Worm (Caenorhabditis elegans) whole organism, L4/young adult: ENCODE data around the gene xol-1.
A peak's percentile ranks its signal among the peaks of the same experiment; 100 is the strongest.

Experiments
- W03F9.2 ChIP-seq: fragments of 150-350 bp; optimal IDR thresholded peaks from 2 replicates; lab custom pipeline; 2014; ENCODE audit warnings: missing biosample characterization, missing genetic modification characterization
- dao-5 ChIP-seq: sonication (generic microtip); optimal IDR thresholded peaks from 2 replicates; lab custom pipeline; 2016; ENCODE audit warnings: missing genotype, missing genetic modification characterization, moderate library complexity, missing compliant biosample characterization
- him-1 ChIP-seq: sonication (generic microtip); optimal IDR thresholded peaks from 2 replicates; lab custom pipeline; 2016; ENCODE audit warnings: missing genotype, missing genetic modification reagents, missing genetic modification characterization, missing compliant biosample characterization

The xol-1 gene

ce11 chrX:8019665-8020064 lies 21.4 kb upstream of the xol-1 start:
- TF ChIP-seq dao-5 (tag; lab: Kevin White, UChicago) (peak; percentile 16), W03F9.2 (peak; percentile 2), him-1 (tag; lab: Kevin White, UChicago) (peak; percentile 86)

DNA sequence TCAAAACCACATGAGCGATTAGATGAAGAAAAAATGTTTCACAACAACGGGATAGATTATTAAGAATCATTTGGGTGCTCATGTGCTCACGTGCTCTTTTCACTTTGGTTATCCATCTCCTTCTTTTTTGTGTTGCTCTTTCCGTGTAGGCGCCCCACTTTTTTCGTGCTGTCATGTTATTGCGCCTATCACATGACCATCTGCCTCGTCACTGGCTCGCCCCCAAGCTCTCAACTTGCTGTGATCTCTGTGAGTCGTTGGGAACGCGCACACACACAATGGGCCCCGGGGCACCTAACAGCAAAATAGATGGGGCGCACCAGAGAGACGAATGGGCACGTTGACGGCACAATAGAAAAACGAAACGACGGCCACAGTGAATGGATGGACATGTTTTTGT lies 19.5 kb upstream of the xol-1 start:
- TF ChIP-seq him-1 (tag; lab: Kevin White, UChicago) (peak; percentile 89), dao-5 (tag; lab: Kevin White, UChicago) (no peak)

DNA sequence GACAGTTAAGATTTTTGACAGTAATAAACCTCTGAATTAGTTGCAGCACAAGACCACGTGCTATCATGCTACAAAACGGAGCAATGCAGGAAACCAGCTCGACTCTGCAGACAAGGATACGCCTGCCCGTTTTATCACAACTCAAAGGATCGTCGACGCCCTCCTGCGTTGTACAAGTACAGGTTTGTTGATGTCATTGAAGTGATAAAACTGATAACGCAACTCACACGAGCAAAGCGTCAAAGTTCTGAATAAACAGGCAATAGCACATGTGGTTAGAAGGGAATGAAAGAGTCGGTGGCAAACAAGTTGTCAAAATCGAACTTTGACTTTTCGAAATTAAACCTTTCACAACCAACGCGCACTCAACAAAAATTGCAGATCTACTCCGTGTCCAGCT lies 18.4 kb upstream of the xol-1 start:
- no peak for TF ChIP-seq him-1 (tag; lab: Kevin White, UChicago)
- TF ChIP-seq dao-5 (tag; lab: Kevin White, UChicago), result no peak
- TF ChIP-seq W03F9.2, result no peak

ce11 chrX:8026709-8027108 lies 14.4 kb upstream of the xol-1 start:
- TF ChIP-seq him-1 (tag; lab: Kevin White, UChicago) (no peak), W03F9.2 (no peak), dao-5 (tag; lab: Kevin White, UChicago) (no peak)

DNA sequence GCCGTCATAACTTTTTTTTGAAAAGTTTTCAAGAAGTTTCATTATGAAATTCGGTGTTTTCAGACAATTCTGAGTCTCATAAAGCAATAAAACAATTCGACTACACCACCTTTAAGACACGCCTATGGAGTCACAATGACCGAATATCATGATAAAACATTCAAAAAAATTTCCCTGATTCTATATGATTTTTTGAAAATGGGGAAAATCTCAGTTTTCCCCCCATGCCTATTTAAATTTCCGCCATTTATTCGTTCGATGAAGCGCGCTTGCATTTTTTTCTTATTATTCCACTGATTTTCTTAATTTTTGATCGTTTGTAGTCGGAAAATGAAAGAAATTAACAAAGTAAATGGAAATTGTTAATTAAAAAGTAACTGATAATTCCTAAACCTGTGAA lies 13.6 kb upstream of the xol-1 start:
- TF ChIP-seq him-1 (tag; lab: Kevin White, UChicago) (no peak), dao-5 (tag; lab: Kevin White, UChicago) (no peak), W03F9.2 (no peak)

DNA sequence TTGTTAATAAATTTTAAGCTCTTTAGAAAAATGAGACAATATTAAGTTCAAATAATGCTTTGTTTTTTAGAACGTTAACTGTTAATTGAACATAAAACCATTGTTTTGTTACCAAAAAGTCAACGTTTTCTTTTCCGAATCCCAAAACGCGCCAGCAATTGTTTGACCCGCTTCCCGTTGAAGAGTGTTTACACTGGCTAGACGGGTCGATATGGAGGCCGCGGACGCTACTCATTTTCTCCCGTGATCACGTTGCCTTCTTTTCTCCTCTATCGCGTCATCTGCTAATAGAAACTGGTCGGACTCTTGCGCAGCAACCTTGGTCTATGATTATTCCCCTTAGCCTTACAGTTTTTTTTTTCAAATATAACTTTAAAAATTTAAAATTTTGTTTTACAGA lies 12.0 kb upstream of the xol-1 start, which contains the start of gene C34D10.1:
C34D10.1 (plus strand) TSS at position 400 of the 400 bp plus-strand sequence.
- TF ChIP-seq dao-5 (tag; lab: Kevin White, UChicago) (no peak), him-1 (tag; lab: Kevin White, UChicago) (peak; percentile 17)

DNA sequence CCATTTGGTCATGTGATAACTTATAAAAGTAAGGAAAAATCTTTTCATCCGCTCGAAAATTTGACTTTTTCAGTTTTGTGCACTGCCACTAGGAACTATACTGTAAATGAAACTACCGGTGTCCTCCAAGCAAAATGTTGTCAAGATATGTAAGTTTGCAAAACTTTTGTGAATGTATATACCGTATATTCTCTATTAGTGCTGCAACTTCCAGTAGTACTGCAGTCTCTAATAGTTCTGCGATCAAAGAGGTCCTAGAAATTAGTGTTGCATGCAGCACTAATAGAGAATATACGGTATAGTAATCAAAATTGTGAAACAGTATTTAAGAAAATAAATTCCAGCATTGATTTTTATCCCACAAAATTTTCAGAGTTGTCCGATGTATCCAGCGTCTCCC lies 11.1 kb upstream of the xol-1 start:
- TF ChIP-seq W03F9.2 (no peak), dao-5 (tag; lab: Kevin White, UChicago) (no peak), him-1 (tag; lab: Kevin White, UChicago) (no peak)

DNA sequence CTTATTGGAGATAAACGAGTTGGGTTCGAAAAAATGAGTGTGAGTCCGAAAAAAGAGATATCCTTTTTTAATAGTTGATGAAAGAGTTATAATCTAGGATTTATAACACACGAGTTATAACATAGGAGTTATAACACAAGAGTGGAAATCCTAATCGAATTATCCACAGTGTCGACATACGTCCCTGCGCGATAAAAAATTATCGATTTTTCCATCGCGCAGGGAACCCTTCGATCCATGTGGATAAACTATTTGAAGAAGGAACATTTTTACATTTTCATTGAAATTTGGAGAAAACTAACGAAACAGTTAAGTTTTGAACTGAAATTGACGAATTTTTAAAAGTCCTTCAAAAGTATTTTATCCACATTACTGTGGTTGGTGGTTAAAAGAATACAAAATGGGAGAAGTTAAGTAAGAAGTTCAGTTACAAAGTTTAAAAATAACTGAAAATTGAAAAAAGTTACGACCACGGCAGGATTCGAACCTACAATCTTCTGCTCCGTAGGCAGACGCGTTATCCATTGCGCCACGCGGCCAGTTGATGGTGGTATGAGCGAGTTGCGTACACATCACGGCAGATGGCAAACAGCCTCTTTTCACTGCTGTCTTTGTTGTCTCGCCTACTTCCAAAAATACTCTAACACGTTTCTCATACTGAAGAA lies 4.8 kb upstream of the xol-1 start:
- peak; percentile 99 for TF ChIP-seq him-1 (tag; lab: Kevin White, UChicago)
- TF ChIP-seq dao-5 (tag; lab: Kevin White, UChicago), result peak; percentile 88
- peak; percentile 97 for TF ChIP-seq W03F9.2

DNA sequence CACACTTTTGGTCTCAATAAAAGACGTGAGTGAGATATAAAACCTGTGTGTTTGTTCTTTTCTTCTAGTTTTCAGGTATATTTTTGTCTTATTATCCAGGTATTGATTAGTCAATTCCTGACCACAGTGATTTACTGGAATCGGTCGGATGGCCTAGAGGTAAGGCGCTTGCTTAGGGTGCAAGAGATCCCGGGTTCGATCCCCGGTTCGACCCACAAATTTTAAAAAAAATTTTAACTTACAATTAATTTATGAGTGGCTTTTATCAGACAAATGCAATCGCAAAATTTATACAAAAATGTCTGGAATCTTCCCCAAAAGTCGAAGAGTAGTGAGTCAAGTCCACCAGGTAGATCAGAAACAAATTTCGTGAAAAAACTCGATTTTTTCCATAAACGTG lies 3.7 kb upstream of the xol-1 start:
- no peak for TF ChIP-seq him-1 (tag; lab: Kevin White, UChicago)
- no peak for TF ChIP-seq W03F9.2
- TF ChIP-seq dao-5 (tag; lab: Kevin White, UChicago), result no peak

- TF ChIP-seq him-1 (tag; lab: Kevin White, UChicago) (no peak), dao-5 (tag; lab: Kevin White, UChicago) (no peak), W03F9.2 (no peak)
These were observed 4.0 kb downstream of the xol-1 start, which contains the start of gene C18A11.4 for ce11 chrX:8045152-8045551. TSS of gene C18A11.4 (plus strand) at chrX:8045518.

ce11 chrX:8048637-8049036 lies 7.5 kb downstream of the xol-1 start:
- TF ChIP-seq dao-5 (tag; lab: Kevin White, UChicago) (no peak), him-1 (tag; lab: Kevin White, UChicago) (no peak)

ce11 chrX:8052055-8052454 lies 10.9 kb downstream of the xol-1 start:
- TF ChIP-seq him-1 (tag; lab: Kevin White, UChicago) (no peak), W03F9.2 (no peak), dao-5 (tag; lab: Kevin White, UChicago) (no peak)

ce11 chrX:8053008-8053441 lies 11.9 kb downstream of the xol-1 start:
- no peak for TF ChIP-seq him-1 (tag; lab: Kevin White, UChicago)
- no peak for TF ChIP-seq W03F9.2
- no peak for TF ChIP-seq dao-5 (tag; lab: Kevin White, UChicago)

ce11 chrX:8054478-8054877 lies 13.4 kb downstream of the xol-1 start:
- TF ChIP-seq dao-5 (tag; lab: Kevin White, UChicago) (no peak), him-1 (tag; lab: Kevin White, UChicago) (no peak), W03F9.2 (no peak)

DNA sequence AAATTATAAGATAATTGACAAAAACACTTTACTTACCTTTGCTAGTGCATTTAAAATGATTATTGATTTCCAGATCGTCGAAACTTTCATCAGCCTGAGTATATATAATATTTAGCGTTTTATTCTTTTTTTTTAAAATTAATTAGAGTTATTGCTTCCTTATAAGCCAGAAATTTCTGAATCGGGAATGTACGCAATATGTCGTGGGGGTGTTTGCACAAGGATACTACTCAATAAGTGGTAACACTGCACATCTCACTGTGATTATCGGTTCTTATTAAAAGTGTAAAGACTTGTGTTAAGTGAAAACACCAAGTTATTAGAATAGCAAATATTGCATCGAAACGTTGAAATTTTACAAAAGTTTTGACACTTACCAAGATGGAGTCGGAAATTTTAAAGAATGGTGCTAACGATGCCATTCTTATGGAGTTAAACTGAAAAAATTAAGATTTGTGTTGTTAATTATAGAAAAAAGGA lies 16.7 kb downstream of the xol-1 start, which contains the start of gene dim-1:
dim-1 (minus strand) TSS at position 430 of the 480 bp plus-strand sequence.
- TF ChIP-seq W03F9.2, result no peak
- TF ChIP-seq him-1 (tag; lab: Kevin White, UChicago), result no peak
- TF ChIP-seq dao-5 (tag; lab: Kevin White, UChicago), result no peak
